Worm (Caenorhabditis elegans): Measurements from ENCODE around the gene D1054.3.

- peak; percentile 74 for TF ChIP-seq snpc-4 (tag; optimal IDR thresholded peaks at IDR 0.05)
- TF ChIP-seq nhr-21 (tag; optimal IDR thresholded peaks at IDR 0.05): peak; percentile 70
- TF ChIP-seq nhr-23 (tag; optimal IDR thresholded peaks at IDR 0.05): no peak
- TF ChIP-seq lin-11 (tag; optimal IDR thresholded peaks at IDR 0.05): peak; percentile 88
- no peak for TF ChIP-seq lin-39 (tag; optimal IDR thresholded peaks at IDR 0.05)
- peak; percentile 54 for TF ChIP-seq fos-1 (tag; optimal IDR thresholded peaks at IDR 0.05)
- TF ChIP-seq C34F6.9 (tag; optimal IDR thresholded peaks at IDR 0.05): peak; percentile 89
- peak; percentile 23 for TF ChIP-seq nhr-237 (tag; optimal IDR thresholded peaks at IDR 0.05)
- TF ChIP-seq elt-1 (tag; optimal IDR thresholded peaks at IDR 0.05): no peak
- no peak for TF ChIP-seq unc-62 (GFP tag; optimal IDR thresholded peaks at IDR 0.05)
These were observed 36.6 kb downstream of the D1054.3 start, which contains the start of gene plrg-1 for ce11 chrV:10807862-10808327.
